Worm (Caenorhabditis elegans): ENCODE data around the gene W09D6.5.

W09D6.5 gene

ce11 chrIII:11110756-11111155 lies 22.5 kb downstream of the W09D6.5 start (continued):
- TF ChIP-seq ceh-34 (tag; optimal IDR thresholded peaks at IDR 0.05) (peak; percentile 9), unc-3 (GFP tag; conservative IDR thresholded peaks at IDR 0.05) (no peak), unc-3 (tag; optimal IDR thresholded peaks at IDR 0.05) (no peak), sdc-2 (tag; optimal IDR thresholded peaks at IDR 0.05) (no peak), K09A11.1 (tag; optimal IDR thresholded peaks at IDR 0.05; ENCODE audit: insufficient read depth) (no peak), ceh-2 (tag; optimal IDR thresholded peaks at IDR 0.05) (no peak), dve-1 (tag; optimal IDR thresholded peaks at IDR 0.05) (no peak), ama-1 (optimal IDR thresholded peaks at IDR 0.05) (no peak), unc-42 (tag; optimal IDR thresholded peaks at IDR 0.05) (peak; percentile 1), npax-4 (tag; optimal IDR thresholded peaks at IDR 0.05) (no peak), C38D4.7 (GFP tag; optimal IDR thresholded peaks at IDR 0.05) (no peak), syd-9 (tag; optimal IDR thresholded peaks at IDR 0.05) (no peak), fkh-10 (GFP tag; optimal IDR thresholded peaks at IDR 0.05) (no peak), ceh-31 (tag; optimal IDR thresholded peaks at IDR 0.05) (peak; percentile 74), mec-3 (tag; optimal IDR thresholded peaks at IDR 0.05; ENCODE audit: borderline replicate concordance) (no peak), hlh-13 (GFP tag; optimal IDR thresholded peaks at IDR 0.05) (no peak), ceh-6 (GFP tag; optimal IDR thresholded peaks at IDR 0.05) (no peak), F13H6.1 (tag; optimal IDR thresholded peaks at IDR 0.05) (no peak), che-1 (tag; optimal IDR thresholded peaks at IDR 0.05) (peak; percentile 10)

ce11 chrIII:11112718-11113117 lies 24.4 kb downstream of the W09D6.5 start:
- TF ChIP-seq ets-4 (tag; optimal IDR thresholded peaks at IDR 0.05), result peak; percentile 54
- peak; percentile 41 for TF ChIP-seq C08G9.2 (tag; optimal IDR thresholded peaks at IDR 0.05)
- TF ChIP-seq tbx-2 (tag; optimal IDR thresholded peaks at IDR 0.05), result peak; percentile 42
- TF ChIP-seq odd-2 (tag; optimal IDR thresholded peaks at IDR 0.05), result no peak
- TF ChIP-seq ceh-31 (tag; optimal IDR thresholded peaks at IDR 0.05), result peak; percentile 61
- no peak for TF ChIP-seq hlh-13 (GFP tag; optimal IDR thresholded peaks at IDR 0.05)
- no peak for TF ChIP-seq hlh-6 (tag; optimal IDR thresholded peaks at IDR 0.05)
- TF ChIP-seq pha-4 (tag; optimal IDR thresholded peaks at IDR 0.05), result no peak
- TF ChIP-seq ceh-24 (tag; optimal IDR thresholded peaks at IDR 0.05), result no peak

DNA sequence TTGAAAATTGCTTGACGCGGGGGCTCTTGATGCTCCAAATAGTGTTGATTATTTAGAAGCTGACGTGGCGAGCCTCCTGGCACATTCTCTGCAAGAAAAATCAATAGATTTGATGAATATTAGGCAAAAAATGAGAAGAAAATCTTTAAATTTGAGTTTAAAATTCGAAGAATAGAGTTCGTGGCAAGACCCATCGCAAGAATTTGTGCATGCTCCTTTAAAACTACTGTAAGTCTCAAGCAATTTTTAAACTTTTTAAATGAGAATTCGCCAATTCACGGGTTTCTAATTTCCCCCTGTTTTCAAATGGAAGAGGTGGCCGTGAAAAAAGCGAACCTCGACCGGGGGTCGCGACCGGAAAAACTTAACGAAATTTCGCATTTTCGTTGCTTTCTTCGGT lies 25.6 kb downstream of the W09D6.5 start:
- TF ChIP-seq dve-1 (tag; optimal IDR thresholded peaks at IDR 0.05), result no peak
- TF ChIP-seq npax-4 (tag; optimal IDR thresholded peaks at IDR 0.05), result no peak
- TF ChIP-seq ahr-1 (tag; optimal IDR thresholded peaks at IDR 0.05), result no peak
- TF ChIP-seq hlh-15 (tag; optimal IDR thresholded peaks at IDR 0.05), result no peak
- TF ChIP-seq F13H6.1 (tag; optimal IDR thresholded peaks at IDR 0.05), result no peak
- TF ChIP-seq ceh-30 (tag; optimal IDR thresholded peaks at IDR 0.05), result no peak

DNA sequence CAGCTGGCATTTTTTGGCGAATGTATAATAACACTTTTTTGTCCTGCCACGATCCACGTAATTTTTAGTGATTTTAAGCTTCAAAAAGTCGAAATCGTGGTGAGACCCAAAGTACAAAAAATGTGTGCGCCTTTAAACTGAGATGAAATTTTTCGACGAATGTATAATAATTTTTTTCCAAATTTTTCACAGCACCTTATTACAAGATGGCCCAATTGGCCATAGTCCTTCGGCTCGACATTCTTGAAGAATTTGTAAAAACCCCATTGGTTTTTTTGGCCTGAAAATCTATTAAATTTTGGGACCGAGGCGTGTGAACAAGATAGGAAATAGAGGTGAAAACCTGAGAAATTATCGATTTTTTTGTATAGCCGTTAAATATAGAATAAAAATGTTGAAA lies 27.7 kb downstream of the W09D6.5 start:
- TF ChIP-seq fkh-10 (GFP tag; optimal IDR thresholded peaks at IDR 0.05), result no peak
- no peak for TF ChIP-seq hlh-8 (tag; optimal IDR thresholded peaks at IDR 0.05)
- no peak for TF ChIP-seq F13H6.1 (tag; optimal IDR thresholded peaks at IDR 0.05)
- TF ChIP-seq pqm-1 (tag; optimal IDR thresholded peaks at IDR 0.05), result no peak
- no peak for TF ChIP-seq zip-5 (tag; optimal IDR thresholded peaks at IDR 0.05)
- no peak for TF ChIP-seq gmeb-2 (tag; optimal IDR thresholded peaks at IDR 0.05)
- no peak for TF ChIP-seq ceh-14 (tag; optimal IDR thresholded peaks at IDR 0.05)
- TF ChIP-seq nhr-11 (tag; optimal IDR thresholded peaks at IDR 0.05), result no peak
- no peak for TF ChIP-seq T23F11.4 (GFP tag; optimal IDR thresholded peaks at IDR 0.05)
- TF ChIP-seq nfya-1 (tag; optimal IDR thresholded peaks at IDR 0.05), result no peak
- no peak for TF ChIP-seq pros-1 (tag; optimal IDR thresholded peaks at IDR 0.05)
- TF ChIP-seq ceh-34 (tag; optimal IDR thresholded peaks at IDR 0.05), result no peak
- TF ChIP-seq mec-3 (tag; optimal IDR thresholded peaks at IDR 0.05; ENCODE audit: borderline replicate concordance), result no peak
- no peak for TF ChIP-seq ceh-9 (tag; optimal IDR thresholded peaks at IDR 0.05)
- TF ChIP-seq madf-2 (tag; optimal IDR thresholded peaks at IDR 0.05), result no peak
- no peak for TF ChIP-seq hlh-6 (tag; optimal IDR thresholded peaks at IDR 0.05)
- TF ChIP-seq fkh-6 (tag; optimal IDR thresholded peaks at IDR 0.05), result no peak
- TF ChIP-seq ceh-45 (GFP tag; IDR thresholded peaks at IDR 0.05), result no peak
